Worm (Caenorhabditis elegans): ENCODE measurements around the gene grl-24.
A peak's percentile ranks its signal among the peaks of the same experiment; 100 is the strongest.

Gene grl-24

ce11 chrIV:17461222-17461707 is 14.4 kb downstream of the grl-24 start, which contains the start of gene rif-1.1 (continued):
- TF ChIP-seq F39B2.1 (GFP tag; IDR thresholded peaks at IDR 0.05) (no peak), D2030.7 (GFP tag; IDR thresholded peaks at IDR 0.05) (peak; percentile 96), rec-8 (tag; optimal IDR thresholded peaks at IDR 0.05) (no peak), attf-6 (GFP tag; IDR thresholded peaks at IDR 0.05) (peak; percentile 87), nhr-80 (tag; optimal IDR thresholded peaks at IDR 0.05) (peak; percentile 1), K12H6.12 (tag; optimal IDR thresholded peaks at IDR 0.05) (no peak)

DNA sequence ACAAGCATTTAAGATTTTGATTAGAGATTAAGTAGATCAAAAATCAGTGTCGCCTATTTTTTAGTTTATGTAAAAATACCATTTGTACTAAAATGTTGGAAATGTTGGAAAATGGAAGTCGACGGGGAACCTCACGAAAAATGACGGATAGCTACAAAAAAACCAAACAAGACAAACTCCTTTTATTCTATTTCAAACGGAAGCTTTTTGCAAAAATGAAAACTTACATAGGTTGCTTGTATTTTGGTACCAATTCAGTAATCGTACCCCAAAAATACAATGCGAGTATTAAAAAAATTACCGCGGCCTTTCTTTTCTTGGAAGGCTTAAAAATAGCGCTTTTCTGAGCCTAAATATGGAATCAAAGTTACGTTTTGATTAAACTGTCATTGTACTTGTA is 21.6 kb downstream of the grl-24 start:
- TF ChIP-seq nhr-120 (GFP tag; IDR thresholded peaks at IDR 0.05) (no peak), Y95B8A.8 (GFP tag; IDR thresholded peaks at IDR 0.05) (no peak), T26A5.8 (tag; optimal IDR thresholded peaks at IDR 0.05) (no peak), lsy-27 (tag; optimal IDR thresholded peaks at IDR 0.05; ENCODE audit: borderline replicate concordance, insufficient read depth) (no peak), ekl-4 (GFP tag; IDR thresholded peaks at IDR 0.05) (no peak), F55B11.4 (tag; optimal IDR thresholded peaks at IDR 0.05; ENCODE audit: borderline replicate concordance, insufficient read depth) (no peak), B0035.1 (tag; optimal IDR thresholded peaks at IDR 0.05) (no peak)

- TF ChIP-seq cebp-2 (GFP tag; IDR thresholded peaks at IDR 0.05), result no peak
- no peak for TF ChIP-seq akir-1 (GFP tag; optimal IDR thresholded peaks at IDR 0.05)
- TF ChIP-seq sptf-2 (GFP tag; optimal IDR thresholded peaks at IDR 0.05), result no peak
Measured at ce11 chrIV:17453200-17453599, 22.4 kb downstream of the grl-24 start.

ce11 chrIV:17450443-17450842 is 25.2 kb downstream of the grl-24 start, which contains the start of gene F11E6.8:
Gene F11E6.8, minus strand, starts transcription at chrIV:17450543.
- TF ChIP-seq zim-3 (tag; optimal IDR thresholded peaks at IDR 0.05) (no peak), F39B2.1 (GFP tag; IDR thresholded peaks at IDR 0.05) (no peak), mxl-1 (tag; optimal IDR thresholded peaks at IDR 0.05) (no peak), hlh-12 (tag; optimal IDR thresholded peaks at IDR 0.05) (no peak), lag-1 (GFP tag; IDR thresholded peaks at IDR 0.05) (no peak), F57A8.1 (GFP tag; optimal IDR thresholded peaks at IDR 0.05) (no peak), rpc-1 (optimal IDR thresholded peaks at IDR 0.05) (no peak), rpc-1 (tag; optimal IDR thresholded peaks at IDR 0.05) (no peak), Y95B8A.8 (GFP tag; IDR thresholded peaks at IDR 0.05) (no peak), madf-3 (GFP tag; IDR thresholded peaks at IDR 0.05) (no peak), ccch-3 (GFP tag; optimal IDR thresholded peaks at IDR 0.05) (no peak), ztf-26 (tag; optimal IDR thresholded peaks at IDR 0.05) (no peak), ceh-91 (GFP tag; IDR thresholded peaks at IDR 0.05) (no peak), aptf-2 (GFP tag; conservative IDR thresholded peaks at IDR 0.05) (no peak), egrh-3 (GFP tag; IDR thresholded peaks at IDR 0.05) (no peak), ztf-22 (GFP tag; optimal IDR thresholded peaks at IDR 0.05) (no peak), B0261.1 (tag; optimal IDR thresholded peaks at IDR 0.05) (no peak), nhr-27 (tag; optimal IDR thresholded peaks at IDR 0.05) (no peak), gei-17 (GFP tag; optimal IDR thresholded peaks at IDR 0.05) (no peak), F10E7.11 (tag; optimal IDR thresholded peaks at IDR 0.05) (no peak), lin-35 (GFP tag; optimal IDR thresholded peaks at IDR 0.05) (no peak)
